Worm (Caenorhabditis elegans) whole organism, L4 larva: ENCODE results near the gene ZC250.5.

Source experiments
- D1046.2 ChIP-seq: fragments of 200-800 bp; sonication (Bioruptor generic); IDR thresholded peaks from 2 replicates; pipeline ENCODE4 v1.3.6; 2022; ENCODE audit warnings: missing genetic modification characterization, missing compliant biosample characterization
- F26F4.8 ChIP-seq: fragments of 200-800 bp; sonication (Bioruptor generic); conservative IDR thresholded peaks from 2 replicates; pipeline ENCODE4 v1.3.6; 2022; ENCODE audit warnings: missing genetic modification characterization, missing compliant biosample characterization
- F37D6.2 ChIP-seq: sonication (generic microtip); optimal IDR thresholded peaks from 2 replicates; lab custom pipeline; 2016; ENCODE audit warnings: mild to moderate bottlenecking, missing genetic modification characterization, missing compliant biosample characterization
- Y48G9A.11 ChIP-seq: fragments of 200-800 bp; sonication (Bioruptor generic); IDR thresholded peaks from 2 replicates; pipeline ENCODE4 v1.3.6; 2022; ENCODE audit warnings: missing genetic modification reagents, missing genetic modification characterization, missing compliant biosample characterization
- Y5F2A.4 ChIP-seq: fragments of 200-800 bp; sonication (Bioruptor generic); optimal IDR thresholded peaks from 2 replicates; lab custom pipeline; 2018; ENCODE audit warnings: mild to moderate bottlenecking, missing genetic modification characterization, missing compliant biosample characterization
- Y75B8A.6 ChIP-seq: fragments of 200-800 bp; sonication (Bioruptor generic); IDR thresholded peaks from 2 replicates; pipeline ENCODE4 v1.3.6; 2022; ENCODE audit warnings: missing genetic modification reagents, missing genetic modification characterization, missing compliant biosample characterization
- ZK337.2 ChIP-seq: fragments of 200-800 bp; sonication (Bioruptor generic); IDR thresholded peaks from 2 replicates; pipeline ENCODE4 v1.3.6; 2022; ENCODE audit warnings: missing genetic modification reagents, missing genetic modification characterization, missing compliant biosample characterization
- aly-2 ChIP-seq: sonication (generic microtip); optimal IDR thresholded peaks from 2 replicates; lab custom pipeline; 2018; ENCODE audit warnings: missing biosample characterization, missing genetic modification characterization
- ama-1 ChIP-seq: fragments of 150-350 bp; optimal IDR thresholded peaks from 2 replicates; lab custom pipeline; 2014; ENCODE audit warnings: inconsistent platforms, mixed read lengths
- arid-1 ChIP-seq: fragments of 200-800 bp; sonication (Bioruptor generic); conservative IDR thresholded peaks from 2 replicates; pipeline ENCODE4 v1.3.6; 2022; ENCODE audit warnings: missing genetic modification reagents, missing genetic modification characterization, missing compliant biosample characterization
- ceh-20 ChIP-seq: fragments of 200-800 bp; sonication (Bioruptor generic); IDR thresholded peaks from 2 replicates; pipeline ENCODE4 v1.3.6; 2022; ENCODE audit warnings: missing genetic modification reagents, missing genetic modification characterization, missing compliant biosample characterization
- ceh-62 ChIP-seq: sonication (generic microtip); optimal IDR thresholded peaks from 2 replicates; lab custom pipeline; 2017; ENCODE audit warnings: missing biosample characterization, missing genetic modification characterization
- ces-1 ChIP-seq: fragments of 150-350 bp; sonication (generic microtip); optimal IDR thresholded peaks from 4 replicates; lab custom pipeline; 2014; ENCODE audit warnings: missing biosample characterization, missing genetic modification reagents, missing genetic modification characterization
- daf-12 ChIP-seq: fragments of 150-350 bp; optimal IDR thresholded peaks from 2 replicates; lab custom pipeline; 2014; ENCODE audit warnings: missing biosample characterization, missing genetic modification reagents, missing genetic modification characterization
- daf-16 ChIP-seq, 3 experiments: sonication (generic microtip); optimal IDR thresholded peaks; 2 replicates each; lab custom pipeline; 2016 to 2017; ENCODE audit warnings: missing genetic modification characterization in 3 of 3, missing genetic modification reagents in 3 of 3, mild to moderate bottlenecking in 2 of 3, missing compliant biosample characterization in 2 of 3, missing biosample characterization in 1 of 3, moderate library complexity in 1 of 3
- daf-8 ChIP-seq: fragments of 200-800 bp; sonication (Bioruptor generic); IDR thresholded peaks from 2 replicates; pipeline ENCODE4 v1.3.6; 2022; ENCODE audit warnings: missing genetic modification characterization, missing compliant biosample characterization
- dmd-6 ChIP-seq: fragments of 200-800 bp; sonication (Bioruptor generic); IDR thresholded peaks from 2 replicates; pipeline ENCODE4 v1.3.6; 2022; ENCODE audit warnings: missing genetic modification reagents, missing genetic modification characterization, missing compliant biosample characterization
- dmd-8 ChIP-seq: fragments of 200-800 bp; sonication (Bioruptor generic); IDR thresholded peaks from 2 replicates; pipeline ENCODE4 v1.3.6; 2022; ENCODE audit warnings: missing genetic modification characterization, missing compliant biosample characterization
- dpl-1 ChIP-seq: fragments of 150-350 bp; optimal IDR thresholded peaks from 2 replicates; lab custom pipeline; 2014; ENCODE audit warnings: missing biosample characterization, missing genetic modification reagents, missing genetic modification characterization
- gei-8 ChIP-seq: fragments of 200-800 bp; sonication (Bioruptor generic); optimal IDR thresholded peaks from 2 replicates; lab custom pipeline; 2018; ENCODE audit warnings: mild to moderate bottlenecking, missing genetic modification characterization, missing compliant biosample characterization
- hlh-11 ChIP-seq: fragments of 200-800 bp; sonication (Bioruptor generic); optimal IDR thresholded peaks from 2 replicates; lab custom pipeline; 2018; ENCODE audit warnings: mild to moderate bottlenecking, missing genetic modification characterization, missing compliant biosample characterization
- lim-7 ChIP-seq: fragments of 200-800 bp; sonication (Bioruptor generic); IDR thresholded peaks from 2 replicates; pipeline ENCODE4 v1.3.6; 2022; ENCODE audit warnings: missing genetic modification characterization, missing compliant biosample characterization
- lin-29 ChIP-seq: fragments of 200-800 bp; sonication (Bioruptor generic); IDR thresholded peaks from 2 replicates; pipeline ENCODE4 v1.3.6; 2022; ENCODE audit warnings: missing genetic modification reagents, missing genetic modification characterization, missing compliant biosample characterization
- lsy-2 ChIP-seq, 2 experiments: fragments of 150-350 bp in 1 of 2; sonication (generic microtip) in 1 of 2; optimal IDR thresholded peaks; 2 replicates each; lab custom pipeline; 2014 to 2017; ENCODE audit warnings: missing biosample characterization in 2 of 2, missing genetic modification characterization in 2 of 2
- madf-5 ChIP-seq, 2 experiments: fragments of 200-800 bp; sonication (Bioruptor generic); IDR thresholded peaks; 2 replicates each; pipeline ENCODE4 v1.3.6; 2022; ENCODE audit warnings: missing compliant biosample characterization in 2 of 2, missing genetic modification characterization in 2 of 2
- mdl-1 ChIP-seq, 2 experiments: fragments of 150-350 bp in 1 of 2; sonication (generic microtip) in 1 of 2; optimal IDR thresholded peaks; 2 replicates each; lab custom pipeline; 2014 to 2017; ENCODE audit warnings: missing biosample characterization in 2 of 2, missing genetic modification characterization in 2 of 2
- mxl-3 ChIP-seq: fragments of 200-800 bp; sonication (Bioruptor generic); optimal IDR thresholded peaks from 2 replicates; lab custom pipeline; 2018; ENCODE audit warnings: mild to moderate bottlenecking, missing genetic modification characterization, missing compliant biosample characterization
- nhr-11 ChIP-seq: fragments of 150-350 bp; optimal IDR thresholded peaks from 2 replicates; lab custom pipeline; 2014; ENCODE audit warnings: missing biosample characterization, missing genetic modification characterization
- nhr-111 ChIP-seq: fragments of 200-800 bp; sonication (Bioruptor generic); optimal IDR thresholded peaks from 2 replicates; lab custom pipeline; 2018; ENCODE audit warnings: mild to moderate bottlenecking, missing genetic modification characterization, missing compliant biosample characterization
- nhr-237 ChIP-seq: sonication (generic microtip); optimal IDR thresholded peaks from 2 replicates; lab custom pipeline; 2017; ENCODE audit warnings: missing biosample characterization, missing genetic modification characterization
- nhr-25 ChIP-seq: sonication (generic microtip); optimal IDR thresholded peaks from 2 replicates; lab custom pipeline; 2017; ENCODE audit warnings: missing genetic modification characterization, mild to moderate bottlenecking, missing compliant biosample characterization, antibody characterized with exemption, moderate library complexity, borderline replicate concordance; ENCODE audit not compliant: insufficient read depth
- nhr-41 ChIP-seq: fragments of 200-800 bp; sonication (Bioruptor generic); IDR thresholded peaks from 2 replicates; pipeline ENCODE4 v1.3.6; 2022; ENCODE audit warnings: missing genetic modification reagents, missing genetic modification characterization, missing compliant biosample characterization
- nhr-48 ChIP-seq: sonication (generic microtip); optimal IDR thresholded peaks from 2 replicates; lab custom pipeline; 2016; ENCODE audit warnings: mild to moderate bottlenecking, missing genetic modification characterization, missing compliant biosample characterization
- nhr-76 ChIP-seq: fragments of 150-350 bp; optimal IDR thresholded peaks from 2 replicates; lab custom pipeline; 2014; ENCODE audit warnings: missing biosample characterization, missing genetic modification characterization
- php-3 ChIP-seq: fragments of 200-800 bp; sonication (Bioruptor generic); IDR thresholded peaks from 2 replicates; pipeline ENCODE4 v1.3.6; 2022; ENCODE audit warnings: missing genetic modification reagents, missing genetic modification characterization, missing compliant biosample characterization
- saeg-2 ChIP-seq: fragments of 200-800 bp; sonication (Bioruptor generic); IDR thresholded peaks from 2 replicates; pipeline ENCODE4 v1.3.6; 2022; ENCODE audit warnings: missing genetic modification reagents, missing genetic modification characterization, missing compliant biosample characterization
- set-16 ChIP-seq: fragments of 200-800 bp; sonication (Bioruptor generic); IDR thresholded peaks from 2 replicates; pipeline ENCODE4 v1.3.6; 2022; ENCODE audit warnings: missing genetic modification reagents, missing genetic modification characterization, missing compliant biosample characterization
- skn-1 ChIP-seq: fragments of 150-350 bp; optimal IDR thresholded peaks from 2 replicates; lab custom pipeline; 2014; ENCODE audit warnings: missing biosample characterization, missing genetic modification characterization
- snpc-1.2 ChIP-seq: fragments of 200-800 bp; sonication (Bioruptor generic); IDR thresholded peaks from 2 replicates; pipeline ENCODE4 v1.3.6; 2022; ENCODE audit warnings: missing genetic modification reagents, missing genetic modification characterization, missing compliant biosample characterization
- unc-39 ChIP-seq: sonication (generic microtip); optimal IDR thresholded peaks from 2 replicates; lab custom pipeline; 2017; ENCODE audit warnings: missing biosample characterization, missing genetic modification characterization
- unc-62 ChIP-seq, 3 experiments: fragments of 150-350 bp in 1 of 3; sonication (generic microtip); optimal IDR thresholded peaks in 2 of 3; peaks in 1 of 3; 1 replicate in 1 of 3; 2 replicates in 2 of 3; lab custom pipeline; 2014 to 2017; ENCODE audit warnings: missing biosample characterization in 3 of 3, missing genetic modification characterization in 3 of 3, missing genetic modification reagents in 3 of 3, missing genotype in 1 of 3
- zag-1 ChIP-seq: fragments of 150-350 bp; optimal IDR thresholded peaks from 2 replicates; lab custom pipeline; 2014; ENCODE audit warnings: missing biosample characterization, missing genetic modification characterization
- zfp-3 ChIP-seq: fragments of 200-800 bp; sonication (Bioruptor generic); conservative IDR thresholded peaks from 2 replicates; pipeline ENCODE4 v1.3.6; 2022; ENCODE audit warnings: missing genetic modification reagents, missing genetic modification characterization, missing compliant biosample characterization
- zip-11 ChIP-seq: fragments of 200-800 bp; sonication (Bioruptor generic); IDR thresholded peaks from 2 replicates; pipeline ENCODE4 v1.3.6; 2022; ENCODE audit warnings: missing genetic modification characterization, missing compliant biosample characterization
- zip-2 ChIP-seq: fragments of 150-350 bp; optimal IDR thresholded peaks from 2 replicates; lab custom pipeline; 2014; ENCODE audit warnings: missing biosample characterization, missing genetic modification characterization

Gene ZC250.5

ce11 chrV:5842507-5843144 lies 37.1 kb downstream of the ZC250.5 start (continued):
- TF ChIP-seq saeg-2 (GFP tag; lab: Robert Waterston, UW) = no peak
- TF ChIP-seq zip-11 (GFP tag; lab: Robert Waterston, UW) = no peak
- TF ChIP-seq dpl-1 (GFP tag; lab: Kevin White, UChicago) = no peak
- TF ChIP-seq nhr-48 (tag; lab: Kevin White, UChicago) = peak; percentile 19
- peak; percentile 57 for TF ChIP-seq snpc-1.2 (GFP tag; lab: Robert Waterston, UW)
- TF ChIP-seq Y5F2A.4 (GFP tag; lab: Kevin White, UChicago) = no peak
- TF ChIP-seq daf-8 (GFP tag; lab: Robert Waterston, UW) = no peak
- no peak for TF ChIP-seq zag-1 (tag; lab: Kevin White, UChicago)
- TF ChIP-seq ZK337.2 = no peak
- TF ChIP-seq mxl-3 = no peak
- no peak for TF ChIP-seq gei-8
- TF ChIP-seq ama-1 (lab: Kevin White, UChicago) = peak; percentile 40
- peak; percentile 57 for TF ChIP-seq hlh-11 (tag; lab: Kevin White, UChicago)
- no peak for TF ChIP-seq dmd-8
- TF ChIP-seq set-16 (GFP tag; lab: Robert Waterston, UW) = no peak
- TF ChIP-seq php-3 = peak; percentile 41; the same call in 1 of the 2 replicates
- TF ChIP-seq dmd-6 (GFP tag; lab: Robert Waterston, UW) = peak; percentile 26
- TF ChIP-seq skn-1 = no peak
- peak; percentile 66; the same call in 1 of the 2 replicates for TF ChIP-seq Y75B8A.6 (GFP tag; lab: Robert Waterston, UW)
- no peak for TF ChIP-seq daf-12 (tag; lab: Kevin White, UChicago)
- no peak for TF ChIP-seq nhr-237
- no peak for TF ChIP-seq mdl-1 (tag; optimal IDR thresholded peaks at IDR 0.05; lab: Kevin White, UChicago)
- no peak for TF ChIP-seq nhr-41 (GFP tag; lab: Robert Waterston, UW)
- TF ChIP-seq D1046.2 (GFP tag; lab: Robert Waterston, UW) = 0 out of 2 replicates have a peak, but pooled peaks have one; percentile 31
- no peak for TF ChIP-seq nhr-76 (tag; lab: Kevin White, UChicago)
- TF ChIP-seq nhr-11 (tag; lab: Kevin White, UChicago) = no peak
- no peak for TF ChIP-seq zip-2 (tag; lab: Kevin White, UChicago)
- TF ChIP-seq F26F4.8 (GFP tag; lab: Robert Waterston, UW) = no peak
- 0 out of 2 replicates have a peak, but pooled peaks have one; percentile 7 for TF ChIP-seq ceh-20 (GFP tag; lab: Robert Waterston, UW)
- no peak for TF ChIP-seq lin-29
- no peak for TF ChIP-seq ceh-62 (tag; lab: Kevin White, UChicago)
- no peak for TF ChIP-seq aly-2 (tag; lab: Kevin White, UChicago)
- no peak for TF ChIP-seq F37D6.2 (tag; lab: Kevin White, UChicago)
- TF ChIP-seq madf-5 (GFP tag; IDR thresholded peaks at IDR 0.05; lab: Robert Waterston, UW) = 0 out of 4 replicates have a peak, but pooled peaks of 1 of the 2 experiments have one; percentile 42
- TF ChIP-seq nhr-25 (tag; lab: Kevin White, UChicago) = no peak
- TF ChIP-seq daf-16 (GFP tag; optimal IDR thresholded peaks at IDR 0.05; lab: Kevin White, UChicago) = no peak
- peak; percentile 47 for TF ChIP-seq daf-16 (tag; optimal IDR thresholded peaks at IDR 0.05; lab: Kevin White, UChicago)
- TF ChIP-seq, all 104 proteins: peak for 21

DNA sequence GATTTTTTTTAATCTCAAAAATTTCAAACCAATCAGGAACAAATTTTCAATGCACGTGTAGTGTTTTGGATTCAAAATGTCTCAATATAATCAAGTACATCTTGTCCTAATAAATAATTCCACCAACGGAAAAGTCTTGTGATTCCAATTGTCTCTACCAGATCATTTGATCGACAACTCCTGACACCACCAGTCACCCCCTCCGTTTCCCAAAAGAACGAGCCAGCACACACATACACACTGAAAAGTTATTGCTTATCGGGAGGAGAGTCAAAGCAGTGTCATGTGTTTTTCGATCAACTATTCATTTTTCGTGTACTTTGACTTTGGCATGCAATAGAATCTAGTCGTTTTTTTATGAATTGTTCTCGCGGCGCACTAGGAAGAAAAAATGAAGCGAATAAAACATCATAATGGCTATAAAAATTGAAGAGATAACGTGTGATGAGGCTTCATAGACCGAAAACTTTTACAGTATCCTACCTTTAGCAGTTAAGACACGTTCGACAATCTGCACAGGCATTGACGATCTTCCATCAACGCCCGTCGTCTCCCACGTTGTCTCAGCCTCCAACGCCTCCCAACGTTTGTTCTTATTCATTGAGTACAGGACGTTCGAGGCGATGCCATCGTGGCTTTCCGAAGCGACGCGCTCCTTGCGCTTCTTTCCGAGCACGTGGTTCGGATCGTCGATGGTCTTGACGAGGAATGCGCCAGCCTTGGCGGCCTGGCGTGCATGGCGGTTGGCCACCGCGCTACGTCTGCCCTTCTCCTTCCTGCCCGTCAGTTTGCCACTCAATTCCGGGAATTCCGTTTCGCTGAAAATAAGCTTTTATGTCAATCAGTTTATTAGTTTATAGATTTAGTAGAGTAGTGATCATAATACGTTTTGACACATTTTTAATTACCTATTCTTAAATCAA lies 38.1 kb downstream of the ZC250.5 start:
- TF ChIP-seq zfp-3 (0 out of 2 replicates have a peak, but pooled peaks have one; percentile 9), dpl-1 (GFP tag; lab: Kevin White, UChicago) (no peak), zag-1 (tag; lab: Kevin White, UChicago) (no peak), lim-7 (GFP tag; lab: Robert Waterston, UW) (no peak), zip-2 (tag; lab: Kevin White, UChicago) (no peak), nhr-111 (GFP tag; lab: Kevin White, UChicago) (no peak), daf-8 (GFP tag; lab: Robert Waterston, UW) (no peak), unc-39 (tag; lab: Kevin White, UChicago) (no peak), ces-1 (GFP tag; lab: Kevin White, UChicago) (no peak), Y48G9A.11 (GFP tag; lab: Robert Waterston, UW) (no peak), F26F4.8 (GFP tag; lab: Robert Waterston, UW) (no peak), arid-1 (GFP tag; lab: Robert Waterston, UW) (no peak), set-16 (GFP tag; lab: Robert Waterston, UW) (peak; percentile 95), D1046.2 (GFP tag; lab: Robert Waterston, UW) (0 out of 2 replicates have a peak, but pooled peaks have one; percentile 55), unc-62 (GFP tag; optimal IDR thresholded peaks at IDR 0.05 in 1 of 2; lab: Kevin White, UChicago) (peak in 1 of 2 experiments; percentile 95), unc-62 (tag; optimal IDR thresholded peaks at IDR 0.05; lab: Kevin White, UChicago) (no peak), nhr-25 (tag; lab: Kevin White, UChicago) (no peak), lsy-2 (tag; optimal IDR thresholded peaks at IDR 0.05; lab: Kevin White, UChicago) (peak in 1 of 2 experiments; percentile 50)
